Worm (Caenorhabditis elegans): ENCODE results near the gene dlg-1.

DNA sequence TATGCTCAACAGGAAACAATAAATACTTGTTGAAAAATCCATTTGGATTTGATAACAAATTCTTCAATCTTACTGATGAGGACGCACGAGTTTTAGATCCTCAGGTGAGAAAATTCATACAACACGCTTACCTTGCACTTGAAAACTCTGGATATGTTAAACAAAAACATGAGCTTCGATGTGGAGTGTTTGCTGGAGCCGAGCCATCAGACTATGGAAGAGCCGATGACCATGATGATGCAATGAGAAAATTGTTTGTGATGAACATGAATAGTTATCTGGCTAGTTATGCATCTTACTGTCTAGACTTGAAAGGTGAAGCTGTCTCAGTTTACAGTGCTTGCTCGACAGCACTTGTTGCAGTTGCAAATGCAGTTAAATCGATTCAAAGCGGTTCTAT is 45.6 kb upstream of the dlg-1 start:
- TF ChIP-seq blmp-1 (tag; optimal IDR thresholded peaks at IDR 0.05) = no peak
- no peak for TF ChIP-seq unc-62 (GFP tag; optimal IDR thresholded peaks at IDR 0.05)
- TF ChIP-seq unc-39 (tag; optimal IDR thresholded peaks at IDR 0.05) = no peak
- no peak for TF ChIP-seq elt-1 (tag; optimal IDR thresholded peaks at IDR 0.05; ENCODE audit: borderline replicate concordance, insufficient read depth)
- no peak for TF ChIP-seq snpc-4 (tag; optimal IDR thresholded peaks at IDR 0.05)
- no peak for TF ChIP-seq nhr-12 (tag; optimal IDR thresholded peaks at IDR 0.05)
- TF ChIP-seq pha-4 (tag; optimal IDR thresholded peaks at IDR 0.05) = no peak
- no peak for TF ChIP-seq drap-1 (GFP tag; optimal IDR thresholded peaks at IDR 0.05)
- no peak for TF ChIP-seq nhr-76 (tag; optimal IDR thresholded peaks at IDR 0.05)
- TF ChIP-seq ztf-11 (tag; optimal IDR thresholded peaks at IDR 0.05) = no peak

Data from whole organism, mixed stage, embryonic.